Worm (Caenorhabditis elegans) whole organism, young adult: ENCODE data around the gene pho-12.
A peak's percentile ranks its signal among the peaks of the same experiment; 100 is the strongest.

Experiments used
- B0336.3 ChIP-seq: fragments of 200-800 bp; sonication (Bioruptor generic); IDR thresholded peaks from 2 replicates; pipeline ENCODE4 v1.3.6; 2022; ENCODE audit warnings: missing genetic modification characterization, missing compliant biosample characterization
- D2030.7 ChIP-seq: fragments of 200-800 bp; sonication (Bioruptor generic); IDR thresholded peaks from 2 replicates; pipeline ENCODE4 v1.3.6; 2022; ENCODE audit warnings: missing genetic modification reagents, missing genetic modification characterization, missing compliant biosample characterization
- F10E7.11 ChIP-seq: sonication (generic microtip); optimal IDR thresholded peaks from 2 replicates; lab custom pipeline; 2017; ENCODE audit warnings: mild to moderate bottlenecking, missing genetic modification characterization, moderate library complexity, missing compliant biosample characterization
- F39B2.1 ChIP-seq: fragments of 200-800 bp; sonication (Bioruptor generic); IDR thresholded peaks from 2 replicates; pipeline ENCODE4 v1.3.6; 2022; ENCODE audit warnings: missing genetic modification reagents, missing genetic modification characterization, missing compliant biosample characterization
- F49E8.2 ChIP-seq: sonication (generic microtip); optimal IDR thresholded peaks from 3 replicates; lab custom pipeline; 2017; ENCODE audit warnings: missing genetic modification characterization, mild to moderate bottlenecking, missing compliant biosample characterization, antibody characterized with exemption, moderate library complexity; ENCODE audit not compliant: insufficient read depth
- K12H6.12 ChIP-seq: fragments of 200-800 bp; sonication (Bioruptor generic); optimal IDR thresholded peaks from 2 replicates; lab custom pipeline; 2018; ENCODE audit warnings: mild to moderate bottlenecking, missing genetic modification characterization, missing compliant biosample characterization
- Y67H2A.10 ChIP-seq: fragments of 200-800 bp; sonication (Bioruptor generic); conservative IDR thresholded peaks from 2 replicates; pipeline ENCODE4 v1.3.6; 2022; ENCODE audit warnings: missing genetic modification reagents, missing genetic modification characterization, missing compliant biosample characterization
- akir-1 ChIP-seq: fragments of 200-800 bp; sonication (Bioruptor generic); optimal IDR thresholded peaks from 2 replicates; lab custom pipeline; 2018; ENCODE audit warnings: mild to moderate bottlenecking, missing genetic modification characterization, moderate library complexity, missing compliant biosample characterization
- aptf-3 ChIP-seq: fragments of 200-800 bp; sonication (Bioruptor generic); IDR thresholded peaks from 2 replicates; pipeline ENCODE4 v1.3.6; 2022; ENCODE audit warnings: missing genetic modification characterization, missing compliant biosample characterization
- atf-7 ChIP-seq: sonication (generic microtip); optimal IDR thresholded peaks from 2 replicates; lab custom pipeline; 2017; ENCODE audit warnings: mild to moderate bottlenecking, missing genetic modification characterization, missing compliant biosample characterization
- attf-3 ChIP-seq: fragments of 200-800 bp; sonication (Bioruptor generic); conservative IDR thresholded peaks from 2 replicates; pipeline ENCODE4 v1.3.6; 2022; ENCODE audit warnings: missing genetic modification reagents, missing genetic modification characterization, missing compliant biosample characterization
- attf-5 ChIP-seq: fragments of 200-800 bp; sonication (Bioruptor generic); optimal IDR thresholded peaks from 2 replicates; lab custom pipeline; 2018; ENCODE audit warnings: mild to moderate bottlenecking, missing genetic modification characterization, missing compliant biosample characterization
- attf-6 ChIP-seq: fragments of 200-800 bp; sonication (Bioruptor generic); IDR thresholded peaks from 2 replicates; pipeline ENCODE4 v1.3.6; 2022; ENCODE audit warnings: missing genetic modification reagents, missing genetic modification characterization, missing compliant biosample characterization
- bed-2 ChIP-seq: fragments of 200-800 bp; sonication (Bioruptor generic); IDR thresholded peaks from 2 replicates; pipeline ENCODE4 v1.3.6; 2022; ENCODE audit warnings: missing genetic modification reagents, missing genetic modification characterization, missing compliant biosample characterization
- ccch-3 ChIP-seq: fragments of 200-800 bp; sonication (Bioruptor generic); optimal IDR thresholded peaks from 2 replicates; lab custom pipeline; 2018; ENCODE audit warnings: mild to moderate bottlenecking, missing genetic modification characterization, missing compliant biosample characterization
- cebp-1 ChIP-seq, 2 experiments: fragments of 200-800 bp in 1 of 2; sonication (Bioruptor generic) in 1 of 2; sonication (generic microtip) in 1 of 2; IDR thresholded peaks in 1 of 2; optimal IDR thresholded peaks in 1 of 2; 2 replicates each; pipeline versions ENCODE4 v1.3.6 to Lab custom; 2017 to 2022; ENCODE audit warnings: missing compliant biosample characterization in 2 of 2, missing genetic modification characterization in 2 of 2, mild to moderate bottlenecking in 1 of 2, missing genetic modification reagents in 1 of 2, moderate library complexity in 1 of 2
- ceh-100 ChIP-seq: fragments of 200-800 bp; sonication (Bioruptor generic); IDR thresholded peaks from 2 replicates; pipeline ENCODE4 v1.3.6; 2022; ENCODE audit warnings: missing genetic modification reagents, missing genetic modification characterization, missing compliant biosample characterization
- ceh-58 ChIP-seq: fragments of 200-800 bp; sonication (Bioruptor generic); IDR thresholded peaks from 2 replicates; pipeline ENCODE4 v1.3.6; 2022; ENCODE audit warnings: missing genetic modification characterization, missing compliant biosample characterization
- ceh-91 ChIP-seq: fragments of 200-800 bp; sonication (Bioruptor generic); IDR thresholded peaks from 2 replicates; pipeline ENCODE4 v1.3.6; 2022; ENCODE audit warnings: missing genetic modification reagents, missing genetic modification characterization, missing compliant biosample characterization
- die-1 ChIP-seq: sonication (generic microtip); optimal IDR thresholded peaks from 2 replicates; lab custom pipeline; 2016; ENCODE audit warnings: missing genotype, mild to moderate bottlenecking, missing genetic modification characterization, missing compliant biosample characterization
- dpff-1 ChIP-seq: sonication (generic microtip); optimal IDR thresholded peaks from 2 replicates; lab custom pipeline; 2017; ENCODE audit warnings: mild to moderate bottlenecking, missing genetic modification characterization, missing compliant biosample characterization
- dpl-1 ChIP-seq: fragments of 150-350 bp; optimal IDR thresholded peaks from 2 replicates; lab custom pipeline; 2014; ENCODE audit warnings: missing biosample characterization, missing genetic modification reagents, missing genetic modification characterization
- egrh-3 ChIP-seq: fragments of 200-800 bp; sonication (Bioruptor generic); IDR thresholded peaks from 2 replicates; pipeline ENCODE4 v1.3.6; 2022; ENCODE audit warnings: missing genetic modification reagents, missing genetic modification characterization, missing compliant biosample characterization
- ekl-4 ChIP-seq: fragments of 200-800 bp; sonication (Bioruptor generic); IDR thresholded peaks from 2 replicates; pipeline ENCODE4 v1.3.6; 2022; ENCODE audit warnings: missing genetic modification reagents, missing genetic modification characterization, missing compliant biosample characterization
- fkh-3 ChIP-seq: sonication (generic microtip); optimal IDR thresholded peaks from 2 replicates; lab custom pipeline; 2016; ENCODE audit warnings: mild to moderate bottlenecking, missing genetic modification characterization, missing compliant biosample characterization
- gei-17 ChIP-seq: fragments of 200-800 bp; sonication (Bioruptor generic); optimal IDR thresholded peaks from 2 replicates; lab custom pipeline; 2018; ENCODE audit warnings: mild to moderate bottlenecking, missing genetic modification characterization, missing compliant biosample characterization
- hmg-1.2 ChIP-seq: fragments of 200-800 bp; sonication (Bioruptor generic); IDR thresholded peaks from 2 replicates; pipeline ENCODE4 v1.3.6; 2022; ENCODE audit warnings: missing genetic modification reagents, missing genetic modification characterization, missing compliant biosample characterization
- lag-1 ChIP-seq: fragments of 200-800 bp; sonication (Bioruptor generic); IDR thresholded peaks from 2 replicates; pipeline ENCODE4 v1.3.6; 2022; ENCODE audit warnings: missing genetic modification reagents, missing genetic modification characterization, missing compliant biosample characterization
- lin-54 ChIP-seq: fragments of 200-800 bp; sonication (Bioruptor generic); optimal IDR thresholded peaks from 2 replicates; lab custom pipeline; 2018; ENCODE audit warnings: mild to moderate bottlenecking, missing genetic modification characterization, missing compliant biosample characterization
- lir-1 ChIP-seq: fragments of 200-800 bp; sonication (Bioruptor generic); conservative IDR thresholded peaks from 2 replicates; pipeline ENCODE4 v1.3.6; 2022; ENCODE audit warnings: missing genetic modification reagents, missing genetic modification characterization, missing compliant biosample characterization
- lsl-1 ChIP-seq: fragments of 200-800 bp; sonication (Bioruptor generic); optimal IDR thresholded peaks from 2 replicates; lab custom pipeline; 2018; ENCODE audit warnings: mild to moderate bottlenecking, missing genetic modification characterization, moderate library complexity, missing compliant biosample characterization
- mel-28 ChIP-seq: sonication (generic microtip); optimal IDR thresholded peaks from 2 replicates; lab custom pipeline; 2016; ENCODE audit warnings: borderline replicate concordance, mild to moderate bottlenecking, missing genetic modification characterization, missing compliant biosample characterization
- mes-4 ChIP-seq: sonication (generic microtip); optimal IDR thresholded peaks from 2 replicates; lab custom pipeline; 2016; ENCODE audit warnings: missing genotype, missing genetic modification characterization, missing compliant biosample characterization
- nfya-1 ChIP-seq: sonication (generic microtip); optimal IDR thresholded peaks from 2 replicates; lab custom pipeline; 2017; ENCODE audit warnings: antibody characterized with exemption, missing compliant biosample characterization, missing genetic modification characterization, borderline replicate concordance; ENCODE audit not compliant: insufficient read depth
- nfya-2 ChIP-seq: fragments of 200-800 bp; sonication (Bioruptor generic); IDR thresholded peaks from 2 replicates; pipeline ENCODE4 v1.3.6; 2022; ENCODE audit warnings: missing genetic modification reagents, missing genetic modification characterization, missing compliant biosample characterization
- pbrm-1 ChIP-seq: fragments of 200-800 bp; sonication (Bioruptor generic); IDR thresholded peaks from 2 replicates; pipeline ENCODE4 v1.3.6; 2022; ENCODE audit warnings: missing genetic modification reagents, missing genetic modification characterization, missing compliant biosample characterization
- pha-4 ChIP-seq: fragments of 150-350 bp; sonication (generic microtip); optimal IDR thresholded peaks from 2 replicates; lab custom pipeline; 2014; ENCODE audit warnings: missing biosample characterization, missing genetic modification reagents, missing genetic modification characterization
- rcor-1 ChIP-seq: fragments of 200-800 bp; sonication (Bioruptor generic); IDR thresholded peaks from 2 replicates; pipeline ENCODE4 v1.3.6; 2022; ENCODE audit warnings: missing genetic modification reagents, missing genetic modification characterization, missing compliant biosample characterization
- rec-8 ChIP-seq, 2 experiments: sonication (generic microtip); optimal IDR thresholded peaks; 2 replicates each; lab custom pipeline; 2016; ENCODE audit warnings: mild to moderate bottlenecking in 2 of 2, missing genetic modification characterization in 2 of 2, missing genetic modification reagents in 2 of 2, missing genotype in 2 of 2, missing biosample characterization in 1 of 2, missing compliant biosample characterization in 1 of 2, moderate library complexity in 1 of 2
- sdz-38 ChIP-seq: sonication (generic microtip); optimal IDR thresholded peaks from 2 replicates; lab custom pipeline; 2016; ENCODE audit warnings: missing genotype, missing genetic modification characterization, missing compliant biosample characterization
- snpc-1.1 ChIP-seq: sonication (generic microtip); optimal IDR thresholded peaks from 2 replicates; lab custom pipeline; 2017; ENCODE audit warnings: missing genetic modification characterization, mild to moderate bottlenecking, missing compliant biosample characterization, antibody characterized with exemption, moderate library complexity, missing genotype, missing genetic modification reagents; ENCODE audit not compliant: insufficient read depth
- somi-1 ChIP-seq: fragments of 200-800 bp; sonication (Bioruptor generic); optimal IDR thresholded peaks from 2 replicates; lab custom pipeline; 2018; ENCODE audit warnings: mild to moderate bottlenecking, missing genetic modification characterization, missing compliant biosample characterization
- sptf-2 ChIP-seq: fragments of 200-800 bp; sonication (Bioruptor generic); optimal IDR thresholded peaks from 2 replicates; lab custom pipeline; 2018; ENCODE audit warnings: mild to moderate bottlenecking, missing genetic modification characterization, missing compliant biosample characterization
- unc-130 ChIP-seq: sonication (generic microtip); optimal IDR thresholded peaks from 2 replicates; lab custom pipeline; 2016; ENCODE audit warnings: missing genetic modification reagents, missing genetic modification characterization, missing compliant biosample characterization
- ztf-26 ChIP-seq: sonication (generic microtip); optimal IDR thresholded peaks from 2 replicates; lab custom pipeline; 2017; ENCODE audit warnings: missing genetic modification characterization, missing compliant biosample characterization

The pho-12 gene

ce11 chrII:5061794-5062368 lies 1.3 kb upstream of the pho-12 start, which contains the start of gene smc-5 (continued):
- TF ChIP-seq B0336.3 (GFP tag; lab: Robert Waterston, UW) (no peak), mes-4 (no peak), pbrm-1 (no peak), ztf-26 (tag; lab: Kevin White, UChicago) (no peak), egrh-3 (GFP tag; lab: Robert Waterston, UW) (no peak; the same call in 1 of the 2 replicates), ekl-4 (0 out of 2 replicates have a peak, but pooled peaks have one; percentile 25), F10E7.11 (tag; lab: Kevin White, UChicago) (no peak), rec-8 (tag; optimal IDR thresholded peaks at IDR 0.05; lab: Kevin White, UChicago) (no peak), F39B2.1 (GFP tag; lab: Robert Waterston, UW) (no peak), akir-1 (GFP tag; lab: Kevin White, UChicago) (no peak), rcor-1 (peak; percentile 36; the same call in 1 of the 2 replicates), lir-1 (GFP tag; lab: Robert Waterston, UW) (no peak), ceh-91 (GFP tag; lab: Robert Waterston, UW) (peak; percentile 80), unc-130 (peak; percentile 77), D2030.7 (peak; percentile 80; the same call in 1 of the 2 replicates), Y67H2A.10 (GFP tag; lab: Robert Waterston, UW) (no peak), nfya-1 (no peak), ccch-3 (GFP tag; lab: Kevin White, UChicago) (no peak), cebp-1 (GFP tag; IDR thresholded peaks at IDR 0.05; lab: Robert Waterston, UW) (peak; percentile 63; the same call in 1 of the 2 replicates), cebp-1 (tag; optimal IDR thresholded peaks at IDR 0.05; lab: Kevin White, UChicago) (no peak), gei-17 (no peak), lsl-1 (GFP tag; lab: Kevin White, UChicago) (peak; percentile 70), attf-3 (GFP tag; lab: Robert Waterston, UW) (0 out of 2 replicates have a peak, but pooled peaks have one; percentile 31), ceh-58 (GFP tag; lab: Robert Waterston, UW) (no peak), nfya-2 (no peak), fkh-3 (tag; lab: Kevin White, UChicago) (no peak), snpc-1.1 (tag; lab: Kevin White, UChicago) (peak; percentile 24), aptf-3 (GFP tag; lab: Robert Waterston, UW) (no peak), bed-2 (GFP tag; lab: Robert Waterston, UW) (no peak), hmg-1.2 (GFP tag; lab: Robert Waterston, UW) (peak; percentile 42; the same call in 1 of the 2 replicates), mel-28 (tag; lab: Kevin White, UChicago) (no peak), atf-7 (tag; lab: Kevin White, UChicago) (no peak), sdz-38 (tag; lab: Kevin White, UChicago) (no peak), sptf-2 (GFP tag; lab: Kevin White, UChicago) (no peak), dpl-1 (peak; percentile 84), attf-5 (GFP tag; lab: Kevin White, UChicago) (peak; percentile 79), lin-54 (GFP tag; lab: Kevin White, UChicago) (peak; percentile 71), F49E8.2 (peak; percentile 27), dpff-1 (tag; lab: Kevin White, UChicago) (no peak), ceh-100 (GFP tag; lab: Robert Waterston, UW) (peak; percentile 96), somi-1 (GFP tag; lab: Kevin White, UChicago) (no peak), K12H6.12 (tag; lab: Kevin White, UChicago) (no peak), pha-4 (tag; lab: Kevin White, UChicago) (no peak), lag-1 (GFP tag; lab: Robert Waterston, UW) (no peak), die-1 (tag; lab: Kevin White, UChicago) (peak; percentile 7), attf-6 (no peak)
